Fruit fly (Drosophila melanogaster): ENCODE results near the gene Ost48.

Ost48 gene

DNA sequence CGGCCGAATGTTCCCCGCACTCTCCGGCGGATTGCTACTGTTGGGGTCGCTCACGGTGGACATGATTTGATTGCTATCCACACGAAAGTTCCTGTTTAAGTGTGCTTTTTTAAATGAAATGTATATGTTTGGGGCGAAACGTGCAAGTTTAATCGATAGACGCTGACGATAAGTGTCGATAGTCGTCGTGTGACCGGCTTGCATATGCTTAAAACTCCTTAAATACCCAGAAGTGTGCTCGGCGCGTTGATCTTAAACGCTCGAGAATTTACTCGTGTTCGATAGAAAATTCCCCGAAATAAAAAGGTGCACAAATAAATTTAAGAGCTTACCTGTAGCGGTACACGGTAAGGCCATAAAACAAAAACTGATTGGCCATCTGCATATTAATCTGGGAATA is 3.6 kb upstream of the Ost48 start, which contains the start of the genes Zpr1 and CG44532 (continued):
- peak; percentile 18 for TF ChIP-seq CG14710 (tag; optimal IDR thresholded peaks at IDR 0.05)
- TF ChIP-seq bbx (GFP tag; IDR thresholded peaks at IDR 0.05; ENCODE audit: partially characterized antibody): peak; percentile 55; the same call in 1 of the 2 replicates
- TF ChIP-seq CG14860 (GFP tag; IDR thresholded peaks at IDR 0.05; ENCODE audit: partially characterized antibody): peak; percentile 59
- TF ChIP-seq CG33557 (GFP tag; optimal IDR thresholded peaks at IDR 0.05): no peak
- peak; percentile 69 for TF ChIP-seq CG16813 (GFP tag; IDR thresholded peaks at IDR 0.05; ENCODE audit: partially characterized antibody)
- peak; percentile 65 for TF ChIP-seq Scr (GFP tag; IDR thresholded peaks at IDR 0.05; ENCODE audit: partially characterized antibody)
- no peak for TF ChIP-seq CG6765 (GFP tag; optimal IDR thresholded peaks at IDR 0.05)
- TF ChIP-seq Sry-δ (GFP tag; optimal IDR thresholded peaks at IDR 0.05): peak; percentile 67
- TF ChIP-seq dm (GFP tag; optimal IDR thresholded peaks at IDR 0.05): peak; percentile 60
- TF ChIP-seq fd102C (GFP tag; optimal IDR thresholded peaks at IDR 0.05): no peak
- TF ChIP-seq Sin3A (optimal IDR thresholded peaks at IDR 0.05): peak; percentile 19
- no peak for TF ChIP-seq CHES-1-like (GFP tag; optimal IDR thresholded peaks at IDR 0.05)
- peak; percentile 50; the same call in 2 of the 3 replicates for TF ChIP-seq Doc3 (GFP tag; IDR thresholded peaks at IDR 0.05; ENCODE audit: partially characterized antibody)
- peak; percentile 66 for TF ChIP-seq MBD-R2 (GFP tag; IDR thresholded peaks at IDR 0.05)
- peak; percentile 39 for TF ChIP-seq CG17186 (GFP tag; optimal IDR thresholded peaks at IDR 0.05)
- TF ChIP-seq CG17359 (tag; optimal IDR thresholded peaks at IDR 0.05): no peak
- 0 out of 4 replicates have a peak, but pooled peaks have one; percentile 64 for TF ChIP-seq chinmo (GFP tag; IDR thresholded peaks at IDR 0.05; ENCODE audit: partially characterized antibody)
- peak; percentile 32; the same call in 1 of the 3 replicates for TF ChIP-seq row (GFP tag; IDR thresholded peaks at IDR 0.05)
- TF ChIP-seq vnd (GFP tag; IDR thresholded peaks at IDR 0.05; ENCODE audit: partially characterized antibody): peak; percentile 62
- peak; percentile 20; the same call in 1 of the 3 replicates for TF ChIP-seq zen2 (GFP tag; IDR thresholded peaks at IDR 0.05; ENCODE audit: partially characterized antibody)
- TF ChIP-seq bsh (GFP tag; optimal IDR thresholded peaks at IDR 0.05): no peak
- peak; percentile 21 for TF ChIP-seq CG4617 (GFP tag; optimal IDR thresholded peaks at IDR 0.05; ENCODE audit: borderline replicate concordance)
- TF ChIP-seq Opbp (GFP tag; IDR thresholded peaks at IDR 0.05; ENCODE audit: partially characterized antibody): peak; percentile 74
- TF ChIP-seq amos (GFP tag; IDR thresholded peaks at IDR 0.05; ENCODE audit: partially characterized antibody): peak; percentile 74
- TF ChIP-seq insv (GFP tag; optimal IDR thresholded peaks at IDR 0.05): no peak
- TF ChIP-seq CG34224 (GFP tag; IDR thresholded peaks at IDR 0.05; ENCODE audit: partially characterized antibody): peak; percentile 52
- peak in 1 of 2 experiments; percentile 30 for TF ChIP-seq crp (GFP tag; optimal IDR thresholded peaks at IDR 0.05)

DNA sequence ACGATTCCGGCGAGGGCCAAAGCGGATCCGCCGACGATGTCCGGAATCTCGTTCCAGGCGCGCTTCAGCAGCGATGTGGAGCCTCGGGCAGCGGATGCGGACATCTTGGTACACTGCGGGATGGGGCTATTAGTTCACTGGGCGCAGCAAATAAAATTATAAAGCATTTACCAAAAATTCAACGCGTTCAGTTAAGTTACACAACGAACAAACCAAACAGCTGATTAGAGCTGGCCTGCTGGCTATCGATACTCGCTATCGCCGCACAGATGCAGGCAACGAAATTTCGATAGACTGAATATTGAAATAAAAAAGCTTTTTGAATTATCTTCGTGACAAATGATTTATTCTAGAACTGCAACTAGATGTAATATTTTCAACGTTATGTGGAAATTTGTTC is 1.4 kb upstream of the Ost48 start, which contains the start of gene NdufA3:
TSS of gene NdufA3 (minus strand) at position 317 of the 400 bp plus-strand sequence.
- no peak for TF ChIP-seq CG43689 (GFP tag; IDR thresholded peaks at IDR 0.05)
- TF ChIP-seq CG2199 (GFP tag; IDR thresholded peaks at IDR 0.05): no peak
- TF ChIP-seq crp (GFP tag; optimal IDR thresholded peaks at IDR 0.05): peak; percentile 3 to 87
- TF ChIP-seq amos (GFP tag; IDR thresholded peaks at IDR 0.05; ENCODE audit: partially characterized antibody): peak; percentile 89
- no peak for TF ChIP-seq ham (GFP tag; IDR thresholded peaks at IDR 0.05)
- no peak for TF ChIP-seq fru (optimal IDR thresholded peaks at IDR 0.05)
- TF ChIP-seq gro (GFP tag; optimal IDR thresholded peaks at IDR 0.05): no peak
- no peak for TF ChIP-seq CG4328 (GFP tag; optimal IDR thresholded peaks at IDR 0.05)
- no peak for TF ChIP-seq Xrp1 (GFP tag; IDR thresholded peaks at IDR 0.05)
- TF ChIP-seq CG9797 (GFP tag; optimal IDR thresholded peaks at IDR 0.05): peak; percentile 25
- no peak for TF ChIP-seq exex (tag; optimal IDR thresholded peaks at IDR 0.05)
- TF ChIP-seq Bgb (GFP tag; IDR thresholded peaks at IDR 0.05; ENCODE audit: partially characterized antibody): peak; percentile 81
- no peak for TF ChIP-seq Nf-YA (GFP tag; IDR thresholded peaks at IDR 0.05)
- TF ChIP-seq CG17568 (GFP tag; optimal IDR thresholded peaks at IDR 0.05): no peak
- no peak for TF ChIP-seq CG4360 (GFP tag; IDR thresholded peaks at IDR 0.05)
- no peak for TF ChIP-seq D (optimal IDR thresholded peaks at IDR 0.05)
- no peak for TF ChIP-seq D (GFP tag; optimal IDR thresholded peaks at IDR 0.05)
- TF ChIP-seq Awh (GFP tag; IDR thresholded peaks at IDR 0.05): no peak
- TF ChIP-seq CG9437 (GFP tag; optimal IDR thresholded peaks at IDR 0.05): no peak
- TF ChIP-seq Max (GFP tag; optimal IDR thresholded peaks at IDR 0.05): no peak
- no peak for TF ChIP-seq HLHmδ (GFP tag; optimal IDR thresholded peaks at IDR 0.05)
- TF ChIP-seq CG11560 (tag; IDR thresholded peaks at IDR 0.05): no peak; the same call in 2 of the 3 replicates
- no peak for TF ChIP-seq Hr3 (GFP tag; optimal IDR thresholded peaks at IDR 0.05)
- TF ChIP-seq Dfd (GFP tag; optimal IDR thresholded peaks at IDR 0.05): no peak
- no peak for TF ChIP-seq ssp (GFP tag; IDR thresholded peaks at IDR 0.05)
